Fruit fly (Drosophila melanogaster): ENCODE measurements around the gene IFT46.

IFT46 gene

dm6 chr2L:18626987-18627386, 11.1 kb upstream of the IFT46 start (continued):
- peak; percentile 47 for TF ChIP-seq CG8388 (GFP tag; optimal IDR thresholded peaks at IDR 0.05)
- TF ChIP-seq zen2 (GFP tag; IDR thresholded peaks at IDR 0.05; ENCODE audit: partially characterized antibody) = no peak
- TF ChIP-seq CG8281 (tag; optimal IDR thresholded peaks at IDR 0.05) = peak; percentile 52
- peak; percentile 76 for TF ChIP-seq disco-r (GFP tag; optimal IDR thresholded peaks at IDR 0.05)
- TF ChIP-seq corto (GFP tag; optimal IDR thresholded peaks at IDR 0.05) = peak; percentile 47
- peak; percentile 56 for TF ChIP-seq CG14710 (tag; optimal IDR thresholded peaks at IDR 0.05)
- no peak for TF ChIP-seq hth (optimal IDR thresholded peaks at IDR 0.05)
- TF ChIP-seq CG14667 (GFP tag; IDR thresholded peaks at IDR 0.05) = no peak
- TF ChIP-seq Xbp1 (GFP tag; optimal IDR thresholded peaks at IDR 0.05) = no peak
- peak; percentile 62 for TF ChIP-seq CG12391 (tag; optimal IDR thresholded peaks at IDR 0.05)
- no peak for TF ChIP-seq CG9437 (GFP tag; optimal IDR thresholded peaks at IDR 0.05)
- peak; percentile 84 for TF ChIP-seq CG12744 (GFP tag; optimal IDR thresholded peaks at IDR 0.05)
- peak; percentile 91 for TF ChIP-seq CG9727 (GFP tag; optimal IDR thresholded peaks at IDR 0.05)
- TF ChIP-seq Rx (GFP tag; IDR thresholded peaks at IDR 0.05) = no peak
- no peak for TF ChIP-seq hkb (optimal IDR thresholded peaks at IDR 0.05)
- TF ChIP-seq hkb (GFP tag; IDR thresholded peaks at IDR 0.05) = peak; percentile 79
- no peak for TF ChIP-seq CG30020 (tag; optimal IDR thresholded peaks at IDR 0.05)
- peak; percentile 92 for TF ChIP-seq caup (GFP tag; optimal IDR thresholded peaks at IDR 0.05; ENCODE audit: severe bottlenecking)
- TF ChIP-seq Taf1 (GFP tag; IDR thresholded peaks at IDR 0.05) = 0 out of 2 replicates have a peak, but pooled peaks have one; percentile 9
- TF ChIP-seq Scr (GFP tag; IDR thresholded peaks at IDR 0.05; ENCODE audit: partially characterized antibody) = no peak
- TF ChIP-seq CG2712 (tag; optimal IDR thresholded peaks at IDR 0.05) = peak; percentile 57
- peak; percentile 59 for TF ChIP-seq CG17328 (GFP tag; IDR thresholded peaks at IDR 0.05)
- TF ChIP-seq CG7357 (GFP tag; IDR thresholded peaks at IDR 0.05) = no peak
- TF ChIP-seq Sin3A (optimal IDR thresholded peaks at IDR 0.05) = no peak
- peak; percentile 94 for TF ChIP-seq Asciz (GFP tag; optimal IDR thresholded peaks at IDR 0.05)
- peak; percentile 77 for TF ChIP-seq CG11723 (GFP tag; optimal IDR thresholded peaks at IDR 0.05)
- TF ChIP-seq ewg (GFP tag; optimal IDR thresholded peaks at IDR 0.05) = peak; percentile 70
- peak; percentile 20; the same call in 1 of the 3 replicates for TF ChIP-seq row (GFP tag; IDR thresholded peaks at IDR 0.05)
- TF ChIP-seq CG2889 (GFP tag; IDR thresholded peaks at IDR 0.05) = no peak
- peak; percentile 91 for TF ChIP-seq gsb-n (tag; optimal IDR thresholded peaks at IDR 0.05)
- TF ChIP-seq ara (GFP tag; IDR thresholded peaks at IDR 0.05) = peak; percentile 54; the same call in 1 of the 2 replicates
- TF ChIP-seq CG8359 (GFP tag; optimal IDR thresholded peaks at IDR 0.05; ENCODE audit: borderline replicate concordance) = peak; percentile 68
- no peak for TF ChIP-seq CG13287 (GFP tag; IDR thresholded peaks at IDR 0.05; ENCODE audit: partially characterized antibody)
- TF ChIP-seq CG14860 (GFP tag; IDR thresholded peaks at IDR 0.05; ENCODE audit: partially characterized antibody) = no peak
- TF ChIP-seq ci (GFP tag; IDR thresholded peaks at IDR 0.05) = peak; percentile 87
- TF ChIP-seq Jarid2 (GFP tag; optimal IDR thresholded peaks at IDR 0.05) = peak; percentile 64
- peak; percentile 53 for TF ChIP-seq CTCF (GFP tag; optimal IDR thresholded peaks at IDR 0.05)
- TF ChIP-seq unpg (GFP tag; optimal IDR thresholded peaks at IDR 0.05) = peak; percentile 79
- TF ChIP-seq Dll (GFP tag; IDR thresholded peaks at IDR 0.05; ENCODE audit: partially characterized antibody) = no peak
- TF ChIP-seq run (tag; optimal IDR thresholded peaks at IDR 0.05) = peak; percentile 84
- TF ChIP-seq grau (tag; optimal IDR thresholded peaks at IDR 0.05) = peak; percentile 65
- peak; percentile 64 for TF ChIP-seq mam (GFP tag; optimal IDR thresholded peaks at IDR 0.05)
- TF ChIP-seq sob (GFP tag; IDR thresholded peaks at IDR 0.05) = peak; percentile 87
- TF ChIP-seq CG15696 (tag; optimal IDR thresholded peaks at IDR 0.05) = peak; percentile 60
- TF ChIP-seq bab2 (GFP tag; optimal IDR thresholded peaks at IDR 0.05) = peak; percentile 91
- TF ChIP-seq Max (GFP tag; optimal IDR thresholded peaks at IDR 0.05) = peak; percentile 79
- peak; percentile 95 for TF ChIP-seq CG17568 (GFP tag; optimal IDR thresholded peaks at IDR 0.05)
- TF ChIP-seq CG14014 (GFP tag; IDR thresholded peaks at IDR 0.05) = peak; percentile 70; the same call in 1 of the 2 replicates
- TF ChIP-seq amos (GFP tag; IDR thresholded peaks at IDR 0.05; ENCODE audit: partially characterized antibody) = no peak
- no peak for TF ChIP-seq Dp (GFP tag; optimal IDR thresholded peaks at IDR 0.05)
- no peak for TF ChIP-seq mld (GFP tag; IDR thresholded peaks at IDR 0.05; ENCODE audit: partially characterized antibody)
